Worm (Caenorhabditis elegans) whole organism, early embryonic: ENCODE data around the gene Y105C5B.11.

ENCODE experiments used
- aly-1 ChIP-seq: sonication (generic microtip); optimal IDR thresholded peaks from 2 replicates; lab custom pipeline; 2016; ENCODE audit warnings: missing genetic modification characterization, missing compliant biosample characterization
- ama-1 ChIP-seq: fragments of 150-350 bp; optimal IDR thresholded peaks from 2 replicates; lab custom pipeline; 2014

DNA sequence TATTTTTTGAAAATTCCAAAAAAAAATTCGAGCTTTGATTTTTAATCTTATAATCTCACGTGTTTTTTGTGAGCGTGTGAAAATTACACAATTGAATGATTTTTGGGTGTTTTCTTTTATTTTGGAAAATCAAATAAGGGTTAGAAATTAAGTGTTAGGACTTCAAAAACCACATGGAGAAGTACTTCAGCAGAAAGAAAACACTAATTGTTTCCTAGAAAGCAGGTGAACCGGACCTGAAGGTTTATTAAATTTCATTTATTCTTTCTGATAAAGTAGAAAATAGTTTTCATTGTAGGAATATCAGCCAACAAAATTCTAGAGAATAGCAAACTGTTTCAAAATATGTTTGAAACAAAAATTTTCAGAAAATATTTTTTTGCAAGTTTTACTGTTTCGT is 33.1 kb downstream of the Y105C5B.11 start:
- TF ChIP-seq ama-1 (lab: Kevin White, UChicago): no peak
- no peak for TF ChIP-seq aly-1 (tag; lab: Kevin White, UChicago)
